Worm (Caenorhabditis elegans) whole organism, late embryonic: ENCODE measurements around the gene F15B9.11.

Experiments used
- K09A11.1 ChIP-seq: sonication (generic microtip); optimal IDR thresholded peaks from 2 replicates; lab custom pipeline; 2017; ENCODE audit warnings: antibody characterized with exemption, mild to moderate bottlenecking, missing genetic modification characterization, missing compliant biosample characterization; ENCODE audit not compliant: insufficient read depth
- gmeb-2 ChIP-seq: sonication (generic microtip); optimal IDR thresholded peaks from 2 replicates; lab custom pipeline; 2016; ENCODE audit warnings: missing genetic modification characterization, inconsistent platforms, missing compliant biosample characterization
- hlh-15 ChIP-seq: sonication (generic microtip); optimal IDR thresholded peaks from 2 replicates; lab custom pipeline; 2016; ENCODE audit warnings: missing genetic modification characterization, missing compliant biosample characterization
- pha-4 ChIP-seq: fragments of 150-350 bp; optimal IDR thresholded peaks from 2 replicates; lab custom pipeline; 2018; ENCODE audit warnings: missing biosample characterization, missing genetic modification reagents, missing genetic modification characterization
- unc-55 ChIP-seq: sonication (generic microtip); optimal IDR thresholded peaks from 2 replicates; lab custom pipeline; 2017; ENCODE audit warnings: missing biosample characterization, missing genetic modification reagents, missing genetic modification characterization
- unc-86 ChIP-seq: sonication (generic microtip); optimal IDR thresholded peaks from 2 replicates; lab custom pipeline; 2016; ENCODE audit warnings: missing genetic modification characterization, missing compliant biosample characterization

ce11 chrV:12999559-12999958 lies 6.9 kb upstream of the F15B9.11 start, which contains the start of gene far-4:
- TF ChIP-seq K09A11.1 (no peak), hlh-15 (tag; lab: Kevin White, UChicago) (no peak), unc-86 (no peak), gmeb-2 (tag; lab: Kevin White, UChicago) (no peak), unc-55 (GFP tag; lab: Kevin White, UChicago) (no peak), pha-4 (no peak)
